Worm (Caenorhabditis elegans): ENCODE data around the gene Y37E11AL.3.

- no peak for TF ChIP-seq F13C5.2 (tag; optimal IDR thresholded peaks at IDR 0.05)
- no peak for TF ChIP-seq tbx-11 (GFP tag; IDR thresholded peaks at IDR 0.05)
- TF ChIP-seq hnd-1 (tag; optimal IDR thresholded peaks at IDR 0.05): no peak
- TF ChIP-seq flt-1 (GFP tag; IDR thresholded peaks at IDR 0.05): no peak
- no peak for TF ChIP-seq ets-7 (tag; optimal IDR thresholded peaks at IDR 0.05)
- no peak for TF ChIP-seq ceh-13 (GFP tag; optimal IDR thresholded peaks at IDR 0.05)
- no peak for TF ChIP-seq scrt-1 (GFP tag; IDR thresholded peaks at IDR 0.05)
- TF ChIP-seq hmg-4 (GFP tag; optimal IDR thresholded peaks at IDR 0.05): no peak
- no peak for TF ChIP-seq pes-1 (GFP tag; IDR thresholded peaks at IDR 0.05)
- TF ChIP-seq tra-4 (tag; optimal IDR thresholded peaks at IDR 0.05): no peak
Measured at ce11 chrIV:3662863-3663262, 31.9 kb upstream of the Y37E11AL.3 start.
